Worm (Caenorhabditis elegans) whole organism, early embryonic: ENCODE measurements around the gene rnf-5.

ENCODE experiments used
- ceh-36 ChIP-seq: sonication (generic microtip); optimal IDR thresholded peaks from 2 replicates; lab custom pipeline; 2016; ENCODE audit warnings: missing genetic modification characterization, inconsistent platforms, missing compliant biosample characterization
- pes-1 ChIP-seq: fragments of 200-800 bp; sonication (Bioruptor generic); IDR thresholded peaks from 2 replicates; pipeline ENCODE4 v1.3.6; 2022; ENCODE audit warnings: missing genetic modification reagents, missing genetic modification characterization, missing compliant biosample characterization
- scrt-1 ChIP-seq: fragments of 200-800 bp; sonication (Bioruptor generic); IDR thresholded peaks from 2 replicates; pipeline ENCODE4 v1.3.6; 2022; ENCODE audit warnings: missing genetic modification characterization, missing compliant biosample characterization

ce11 chrIII:4181338-4181737 lies 14.7 kb upstream of the rnf-5 start, which contains the start of gene C16C10.1:
- no peak for TF ChIP-seq pes-1 (GFP tag; lab: Robert Waterston, UW)
- TF ChIP-seq ceh-36 (tag; lab: Kevin White, UChicago): no peak
- no peak for TF ChIP-seq scrt-1 (GFP tag; lab: Robert Waterston, UW)
